Fruit fly (Drosophila melanogaster) whole organism, adult: ENCODE measurements around the gene RhoGAP93B.

Source experiments
- CG7045 ChIP-seq: fragments of 200-800 bp; sonication (Bioruptor generic); optimal IDR thresholded peaks from 2 replicates; lab custom pipeline; 2017; ENCODE audit warnings: missing biosample characterization, mild to moderate bottlenecking, missing genetic modification characterization
- Clk ChIP-seq: fragments of 200-800 bp; sonication (Bioruptor generic); optimal IDR thresholded peaks from 2 replicates; lab custom pipeline; 2017; ENCODE audit warnings: missing biosample characterization, missing genetic modification characterization
- Crg-1 ChIP-seq: fragments of 200-800 bp; sonication (Bioruptor generic); optimal IDR thresholded peaks from 2 replicates; lab custom pipeline; 2016; ENCODE audit warnings: missing biosample characterization, missing genetic modification characterization

dm6 chr3R:21071312-21071711, 26.3 kb downstream of the RhoGAP93B start:
- TF ChIP-seq Crg-1 (GFP tag; lab: Kevin White, UChicago) (no peak), CG7045 (GFP tag; lab: Kevin White, UChicago) (no peak), Clk (no peak)
